Worm (Caenorhabditis elegans) whole organism, L3 larva: ENCODE measurements around the gene fubl-1.

Experiments
- ama-1 ChIP-seq: fragments of 150-350 bp; optimal IDR thresholded peaks from 2 replicates; lab custom pipeline; 2018
- ceh-28 ChIP-seq: fragments of 150-350 bp; optimal IDR thresholded peaks from 2 replicates; lab custom pipeline; 2014; ENCODE audit warnings: missing biosample characterization, missing genetic modification reagents, missing genetic modification characterization
- egl-27 ChIP-seq: sonication (generic microtip); optimal IDR thresholded peaks from 4 replicates; lab custom pipeline; 2017; ENCODE audit warnings: missing biosample characterization, missing genetic modification reagents, missing genetic modification characterization
- egl-5 ChIP-seq: fragments of 150-350 bp; optimal IDR thresholded peaks from 2 replicates; lab custom pipeline; 2017; ENCODE audit warnings: missing biosample characterization, missing genetic modification reagents, missing genetic modification characterization, inconsistent platforms
- elt-2 ChIP-seq: sonication (generic microtip); optimal IDR thresholded peaks from 2 replicates; lab custom pipeline; 2016; ENCODE audit warnings: missing genetic modification reagents, mild to moderate bottlenecking, missing genetic modification characterization, missing compliant biosample characterization
- elt-3 ChIP-seq, 3 experiments: fragments of 150-350 bp in 1 of 3; sonication (generic microtip) in 2 of 3; optimal IDR thresholded peaks; 2 replicates in 2 of 3; 4 replicates in 1 of 3; lab custom pipeline; 2014 to 2017; ENCODE audit warnings: missing biosample characterization in 3 of 3, missing genetic modification characterization in 3 of 3
- eor-1 ChIP-seq, 2 experiments: fragments of 150-350 bp; optimal IDR thresholded peaks; 2 replicates each; lab custom pipeline; 2014 to 2018; ENCODE audit warnings: missing biosample characterization in 2 of 2, missing genetic modification characterization in 2 of 2
- fkh-10 ChIP-seq: sonication (generic microtip); optimal IDR thresholded peaks from 2 replicates; lab custom pipeline; 2017; ENCODE audit warnings: missing biosample characterization, missing genetic modification reagents, missing genetic modification characterization
- fos-1 ChIP-seq: fragments of 150-350 bp; optimal IDR thresholded peaks from 2 replicates; lab custom pipeline; 2014; ENCODE audit warnings: missing biosample characterization, missing genetic modification characterization
- hmg-11 ChIP-seq: sonication (generic microtip); optimal IDR thresholded peaks from 2 replicates; lab custom pipeline; 2016; ENCODE audit warnings: missing genetic modification characterization, missing compliant biosample characterization
- jun-1 ChIP-seq: fragments of 150-350 bp; optimal IDR thresholded peaks from 2 replicates; lab custom pipeline; 2014; ENCODE audit warnings: missing biosample characterization, missing genetic modification reagents, missing genetic modification characterization
- lin-15B ChIP-seq: fragments of 150-350 bp; optimal IDR thresholded peaks from 2 replicates; lab custom pipeline; 2014; ENCODE audit warnings: missing biosample characterization, missing genetic modification characterization
- lin-39 ChIP-seq: fragments of 150-350 bp; optimal IDR thresholded peaks from 2 replicates; lab custom pipeline; 2018; ENCODE audit warnings: missing biosample characterization, missing genetic modification reagents, missing genetic modification characterization
- lsy-12 ChIP-seq: sonication (generic microtip); optimal IDR thresholded peaks from 2 replicates; lab custom pipeline; 2016; ENCODE audit warnings: mild to moderate bottlenecking, missing genetic modification characterization, missing compliant biosample characterization
- mdl-1 ChIP-seq: fragments of 150-350 bp; optimal IDR thresholded peaks from 2 replicates; lab custom pipeline; 2014; ENCODE audit warnings: missing biosample characterization, missing genetic modification characterization
- mml-1 ChIP-seq: fragments of 150-350 bp; sonication (generic microtip); optimal IDR thresholded peaks from 3 replicates; lab custom pipeline; 2014; ENCODE audit warnings: missing biosample characterization, missing genetic modification characterization
- nfya-1 ChIP-seq: sonication (generic microtip); optimal IDR thresholded peaks from 2 replicates; lab custom pipeline; 2017; ENCODE audit warnings: missing genetic modification characterization, mild to moderate bottlenecking, missing compliant biosample characterization, antibody characterized with exemption, moderate library complexity; ENCODE audit not compliant: insufficient read depth
- nhr-11 ChIP-seq: fragments of 150-350 bp; optimal IDR thresholded peaks from 2 replicates; lab custom pipeline; 2014; ENCODE audit warnings: missing biosample characterization, missing genetic modification characterization
- nhr-12 ChIP-seq: fragments of 150-350 bp; optimal IDR thresholded peaks from 2 replicates; lab custom pipeline; 2014; ENCODE audit warnings: missing biosample characterization, missing genetic modification characterization
- nhr-23 ChIP-seq: fragments of 150-350 bp; optimal IDR thresholded peaks from 2 replicates; lab custom pipeline; 2014; ENCODE audit warnings: missing biosample characterization, missing genetic modification reagents, missing genetic modification characterization
- nhr-28 ChIP-seq: fragments of 150-350 bp; optimal IDR thresholded peaks from 2 replicates; lab custom pipeline; 2014; ENCODE audit warnings: missing biosample characterization, missing genetic modification characterization
- nhr-43 ChIP-seq: sonication (generic microtip); optimal IDR thresholded peaks from 2 replicates; lab custom pipeline; 2016; ENCODE audit warnings: mild to moderate bottlenecking, missing genetic modification characterization, missing compliant biosample characterization; ENCODE audit not compliant: poor library complexity, severe bottlenecking
- pha-4 ChIP-seq: fragments of 150-350 bp; optimal IDR thresholded peaks from 2 replicates; lab custom pipeline; 2014; ENCODE audit warnings: missing biosample characterization, missing genetic modification reagents, missing genetic modification characterization
- pqm-1 ChIP-seq: fragments of 150-350 bp; optimal IDR thresholded peaks from 2 replicates; lab custom pipeline; 2017; ENCODE audit warnings: missing biosample characterization, missing genetic modification characterization, inconsistent platforms
- skn-1 ChIP-seq: fragments of 150-350 bp; optimal IDR thresholded peaks from 2 replicates; lab custom pipeline; 2014; ENCODE audit warnings: missing biosample characterization, missing genetic modification characterization
- snpc-4 ChIP-seq: fragments of 150-350 bp; optimal IDR thresholded peaks from 2 replicates; lab custom pipeline; 2014; ENCODE audit warnings: missing biosample characterization, missing genetic modification characterization
- tbx-2 ChIP-seq: sonication (generic microtip); optimal IDR thresholded peaks from 2 replicates; lab custom pipeline; 2016; ENCODE audit warnings: mild to moderate bottlenecking, missing genetic modification characterization, missing compliant biosample characterization
- unc-39 ChIP-seq: sonication (generic microtip); optimal IDR thresholded peaks from 4 replicates; lab custom pipeline; 2017; ENCODE audit warnings: missing biosample characterization, missing genetic modification characterization
- ztf-4 ChIP-seq: fragments of 150-350 bp; optimal IDR thresholded peaks from 2 replicates; lab custom pipeline; 2014; ENCODE audit warnings: missing biosample characterization, missing genetic modification characterization

The fubl-1 gene

DNA sequence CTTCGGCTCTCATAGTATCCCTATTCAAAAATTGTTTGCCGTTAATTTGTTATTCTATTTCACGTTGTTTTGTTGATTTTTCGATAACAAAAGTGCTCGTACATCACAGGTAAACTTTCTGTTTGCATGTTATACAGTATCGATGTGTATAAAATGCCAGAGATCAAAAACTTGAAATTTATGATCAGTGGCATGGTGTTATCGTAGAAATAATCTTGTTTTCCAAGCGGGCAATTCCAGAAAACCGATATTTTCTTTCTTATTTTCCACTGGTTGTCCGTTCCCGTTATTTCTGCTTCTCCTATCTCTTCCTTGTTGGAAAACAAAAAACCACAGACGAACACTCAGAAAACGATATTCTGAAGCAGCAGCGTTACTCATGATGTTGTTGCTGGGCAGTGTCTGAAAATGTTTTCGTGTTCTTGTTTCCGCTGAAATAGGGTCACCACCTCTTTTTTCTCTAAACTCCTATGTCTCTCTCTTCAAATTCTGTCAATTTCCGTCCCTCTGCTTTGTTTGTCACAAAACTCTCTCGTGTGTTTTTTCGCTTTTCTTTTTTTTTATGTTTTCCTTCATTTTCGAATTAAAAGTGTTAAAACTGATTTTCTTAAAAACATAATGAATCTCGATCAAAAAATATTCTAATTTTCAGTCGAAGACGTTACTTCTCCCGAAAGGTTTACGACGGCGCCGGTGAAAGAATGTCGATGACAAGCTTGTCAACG is 9.8 kb upstream of the fubl-1 start, which contains the start of gene akt-1:
akt-1 (plus strand) TSS at position 651 of the 725 bp plus-strand sequence.
- TF ChIP-seq pha-4 (tag; lab: Kevin White, UChicago), result peak; percentile 1
- no peak for TF ChIP-seq nhr-12 (tag; lab: Kevin White, UChicago)
- TF ChIP-seq hmg-11 (tag; lab: Kevin White, UChicago), result peak; percentile 4
- TF ChIP-seq nhr-23 (tag; lab: Kevin White, UChicago), result no peak
- TF ChIP-seq ceh-28 (tag; lab: Kevin White, UChicago), result no peak
- no peak for TF ChIP-seq lsy-12 (tag; lab: Kevin White, UChicago)
- TF ChIP-seq mdl-1 (tag; lab: Kevin White, UChicago), result no peak
- no peak for TF ChIP-seq unc-39 (tag; lab: Kevin White, UChicago)
- no peak for TF ChIP-seq elt-3 (tag; optimal IDR thresholded peaks at IDR 0.05; lab: Kevin White, UChicago)
- TF ChIP-seq tbx-2 (tag; lab: Kevin White, UChicago), result no peak
- TF ChIP-seq ztf-4 (tag; lab: Kevin White, UChicago), result no peak
- TF ChIP-seq eor-1 (tag; optimal IDR thresholded peaks at IDR 0.05; lab: Kevin White, UChicago), result no peak
- TF ChIP-seq pqm-1 (tag; lab: Kevin White, UChicago), result peak; percentile 77
- no peak for TF ChIP-seq skn-1
- TF ChIP-seq nhr-43, result no peak
- no peak for TF ChIP-seq nhr-28 (tag; lab: Kevin White, UChicago)
- TF ChIP-seq lin-39 (tag; lab: Kevin White, UChicago), result no peak
- peak; percentile 17 for TF ChIP-seq elt-2 (tag; lab: Kevin White, UChicago)
- TF ChIP-seq mml-1 (tag; lab: Kevin White, UChicago), result no peak

DNA sequence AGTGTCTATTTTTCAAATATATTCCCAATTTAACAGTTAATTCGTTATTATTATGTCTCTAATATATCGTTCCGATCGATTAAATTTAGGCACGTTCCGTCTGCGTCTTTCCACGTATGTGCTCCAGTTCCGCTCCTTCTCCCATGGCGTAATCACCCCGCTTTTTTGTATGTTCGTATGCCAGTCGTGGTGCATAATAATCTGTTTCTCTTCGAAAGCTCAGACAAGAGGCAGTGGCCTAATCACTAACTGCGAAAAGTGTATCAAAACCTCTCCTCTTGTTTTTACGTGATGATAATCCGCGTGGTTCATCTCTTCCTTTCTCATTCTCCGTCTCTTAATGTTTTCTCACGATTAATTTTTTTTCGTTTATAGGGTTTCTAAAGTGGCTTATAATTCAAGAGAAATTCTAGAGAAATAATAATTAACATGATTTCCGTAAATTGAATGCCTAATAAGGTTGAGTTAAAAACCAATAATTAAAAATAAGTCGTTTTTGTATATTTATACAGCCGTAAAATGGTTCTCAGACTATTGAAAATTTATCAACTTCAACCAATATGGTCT is 9.1 kb upstream of the fubl-1 start:
- TF ChIP-seq ama-1 (lab: Kevin White, UChicago) (peak; percentile 75), lsy-12 (tag; lab: Kevin White, UChicago) (no peak)
- TF ChIP-seq, all 47 proteins: peak for 1

DNA sequence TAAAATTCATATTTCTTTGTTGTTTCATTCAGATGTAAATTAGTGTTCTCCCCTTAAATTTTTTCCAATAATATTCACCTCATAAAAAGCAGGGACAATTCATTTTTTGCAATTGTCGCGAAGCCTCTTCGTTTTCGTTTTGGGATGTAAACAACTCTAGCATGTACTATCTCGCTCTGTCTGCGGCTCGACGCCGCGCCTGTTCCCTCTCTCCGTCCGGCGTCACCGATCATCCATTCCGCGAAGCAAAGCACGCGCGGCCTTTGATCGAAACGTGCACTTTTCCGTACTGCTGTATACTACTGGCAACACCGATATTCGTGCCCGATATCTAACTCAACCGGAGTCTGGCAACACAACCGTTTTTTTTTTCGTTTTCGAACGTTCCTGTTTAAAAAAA is 8.3 kb upstream of the fubl-1 start:
- TF ChIP-seq pqm-1 (tag; lab: Kevin White, UChicago), result no peak
- peak; percentile 13 for TF ChIP-seq lin-39 (tag; lab: Kevin White, UChicago)
- no peak for TF ChIP-seq fos-1
- peak; percentile 19 for TF ChIP-seq elt-2 (tag; lab: Kevin White, UChicago)
- TF ChIP-seq ama-1 (lab: Kevin White, UChicago), result no peak
- TF ChIP-seq lin-15B, result no peak
- TF ChIP-seq pha-4 (tag; lab: Kevin White, UChicago), result peak; percentile 67
- TF ChIP-seq nfya-1, result peak; percentile 41
- TF ChIP-seq snpc-4 (tag; lab: Kevin White, UChicago), result peak; percentile 10
- peak; percentile 38 for TF ChIP-seq hmg-11 (tag; lab: Kevin White, UChicago)

DNA sequence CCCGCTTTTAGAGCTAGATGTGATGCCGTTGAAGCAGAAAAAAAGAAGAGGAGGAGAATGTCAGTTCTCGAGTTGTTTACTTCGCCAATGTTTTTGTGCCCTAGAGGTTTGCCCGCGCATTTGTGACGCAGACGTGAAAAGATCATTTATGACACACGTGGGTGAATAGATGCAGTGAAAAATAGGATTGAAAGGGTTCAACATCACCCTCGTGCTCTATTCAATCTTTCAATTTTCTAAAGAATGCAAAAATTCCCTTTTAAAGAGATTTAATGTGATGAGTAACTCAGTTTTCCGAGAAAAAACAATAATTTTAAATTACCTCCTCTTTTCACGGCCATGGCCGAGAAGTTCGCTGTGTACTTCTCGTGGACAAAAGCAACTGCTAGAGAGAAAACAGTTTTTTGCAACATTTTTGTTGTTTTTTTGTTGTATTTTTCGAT is 7.8 kb upstream of the fubl-1 start:
- TF ChIP-seq nhr-11 (no peak), jun-1 (tag; lab: Kevin White, UChicago) (no peak), snpc-4 (tag; lab: Kevin White, UChicago) (peak; percentile 18), mdl-1 (tag; lab: Kevin White, UChicago) (peak; percentile 89), fkh-10 (GFP tag; lab: Kevin White, UChicago) (peak; percentile 57), egl-5 (tag; lab: Kevin White, UChicago) (peak; percentile 62), elt-3 (tag; optimal IDR thresholded peaks at IDR 0.05; lab: Kevin White, UChicago) (no peak), lin-39 (tag; lab: Kevin White, UChicago) (peak; percentile 94), pha-4 (tag; lab: Kevin White, UChicago) (peak; percentile 79), nfya-1 (peak; percentile 66), lin-15B (peak; percentile 34), nhr-28 (tag; lab: Kevin White, UChicago) (no peak)

DNA sequence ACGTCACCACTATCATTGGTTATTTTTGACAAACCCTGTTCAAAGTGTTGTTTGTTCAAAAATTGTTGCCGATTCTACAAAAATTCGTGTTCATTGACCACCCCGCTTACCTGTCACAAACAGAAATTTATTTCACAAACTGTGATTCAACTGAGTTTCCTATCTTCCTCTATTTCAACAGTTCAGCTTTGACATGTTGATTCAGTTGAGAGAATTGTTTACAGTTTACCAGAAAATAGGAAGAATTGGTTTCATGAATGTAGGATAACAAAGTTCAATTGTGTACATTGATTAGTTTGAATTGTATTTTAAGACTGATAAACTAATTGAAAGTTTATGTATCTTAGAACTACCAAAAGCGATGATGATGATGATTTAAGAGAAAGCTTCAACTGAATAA is 6.9 kb upstream of the fubl-1 start:
- TF ChIP-seq nhr-43 (no peak), jun-1 (tag; lab: Kevin White, UChicago) (no peak), pha-4 (tag; lab: Kevin White, UChicago) (peak; percentile 90), pqm-1 (tag; lab: Kevin White, UChicago) (peak; percentile 30), fkh-10 (GFP tag; lab: Kevin White, UChicago) (no peak), nhr-11 (no peak), nhr-28 (tag; lab: Kevin White, UChicago) (no peak), elt-2 (tag; lab: Kevin White, UChicago) (peak; percentile 38), egl-27 (tag; lab: Kevin White, UChicago) (no peak)
- TF ChIP-seq, all 47 proteins: peak for 3
